Worm (Caenorhabditis elegans) whole organism, L1 larva: ENCODE results near the gene chca-1.

ENCODE experiments used
- ama-1 ChIP-seq: fragments of 150-350 bp; optimal IDR thresholded peaks from 2 replicates; lab custom pipeline; 2014
- dpl-1 ChIP-seq, 3 experiments: fragments of 150-350 bp in 2 of 3; sonication (generic microtip) in 1 of 3; optimal IDR thresholded peaks; 2 replicates each; lab custom pipeline; 2014 to 2017; ENCODE audit warnings: missing biosample characterization in 3 of 3, missing genetic modification characterization in 3 of 3, missing genetic modification reagents in 3 of 3
- egl-27 ChIP-seq, 2 experiments: fragments of 150-350 bp in 1 of 2; sonication (generic microtip); optimal IDR thresholded peaks; 3 replicates each; lab custom pipeline; 2017 to 2018; ENCODE audit warnings: missing biosample characterization in 2 of 2, missing genetic modification characterization in 2 of 2, missing genetic modification reagents in 2 of 2
- hpl-2 ChIP-seq: fragments of 150-350 bp; optimal IDR thresholded peaks from 2 replicates; lab custom pipeline; 2014; ENCODE audit warnings: missing biosample characterization, missing genetic modification reagents, missing genetic modification characterization
- lin-35 ChIP-seq, 2 experiments: fragments of 150-350 bp; optimal IDR thresholded peaks; 2 replicates each; lab custom pipeline; 2014; ENCODE audit warnings: missing biosample characterization in 2 of 2, missing genetic modification characterization in 2 of 2, missing genetic modification reagents in 2 of 2
- lin-39 ChIP-seq: fragments of 150-350 bp; optimal IDR thresholded peaks from 2 replicates; lab custom pipeline; 2014; ENCODE audit warnings: missing biosample characterization, missing genetic modification reagents, missing genetic modification characterization
- nhr-28 ChIP-seq: fragments of 150-350 bp; optimal IDR thresholded peaks from 2 replicates; lab custom pipeline; 2014; ENCODE audit warnings: missing biosample characterization, missing genetic modification characterization
- nhr-84 ChIP-seq: sonication (generic microtip); optimal IDR thresholded peaks from 2 replicates; lab custom pipeline; 2017; ENCODE audit warnings: missing biosample characterization, missing genetic modification characterization
- skn-1 ChIP-seq: fragments of 150-350 bp; optimal IDR thresholded peaks from 2 replicates; lab custom pipeline; 2014; ENCODE audit warnings: missing biosample characterization, missing genetic modification characterization
- ztf-11 ChIP-seq, 2 experiments: sonication (generic microtip); optimal IDR thresholded peaks; 2 replicates each; lab custom pipeline; 2016 to 2017; ENCODE audit warnings: missing genetic modification characterization in 2 of 2, missing biosample characterization in 1 of 2, missing compliant biosample characterization in 1 of 2

- TF ChIP-seq nhr-28 (tag; lab: Kevin White, UChicago) (no peak), ama-1 (lab: Kevin White, UChicago) (no peak), skn-1 (peak; percentile 67), egl-27 (tag; optimal IDR thresholded peaks at IDR 0.05; lab: Kevin White, UChicago) (peak; percentile 1 to 23), ztf-11 (tag; optimal IDR thresholded peaks at IDR 0.05; lab: Kevin White, UChicago) (no peak), hpl-2 (GFP tag; lab: Kevin White, UChicago) (no peak), nhr-84 (no peak), dpl-1 (GFP tag; optimal IDR thresholded peaks at IDR 0.05; lab: Kevin White, UChicago) (peak; percentile 33 to 58 (median 50)), lin-39 (tag; lab: Kevin White, UChicago) (no peak), lin-35 (GFP tag; optimal IDR thresholded peaks at IDR 0.05; lab: Kevin White, UChicago) (peak; percentile 55 to 71)
These were observed 26.2 kb downstream of the chca-1 start for ce11 chrIV:9677226-9677992.
